Worm (Caenorhabditis elegans): ENCODE results near the gene snx-6.

DNA sequence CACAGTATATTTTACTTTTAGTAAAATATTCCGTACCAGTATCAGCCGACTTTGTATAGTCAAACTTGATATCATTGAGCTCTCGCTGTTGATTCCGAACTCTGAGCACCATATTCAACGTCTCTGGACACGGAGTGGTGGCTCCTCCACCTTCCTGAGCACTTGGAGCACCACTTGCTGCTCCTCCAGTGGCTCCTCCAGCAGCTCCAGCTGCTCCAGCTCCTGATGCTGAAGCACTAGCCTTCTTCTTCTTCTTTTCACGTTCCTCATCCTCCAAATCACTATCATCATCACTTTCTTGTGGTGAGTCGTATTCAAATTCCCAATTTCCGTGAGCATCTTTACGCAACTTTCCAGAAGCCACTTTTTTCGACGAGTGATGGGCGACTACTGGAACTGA lies 23.8 kb downstream of the snx-6 start:
- TF ChIP-seq nhr-25 (tag; optimal IDR thresholded peaks at IDR 0.05; ENCODE audit: borderline replicate concordance, insufficient read depth) = no peak
- TF ChIP-seq unc-130 (GFP tag; optimal IDR thresholded peaks at IDR 0.05) = no peak
- TF ChIP-seq unc-62 (GFP tag; optimal IDR thresholded peaks at IDR 0.05 in 1 of 2) = no peak
- TF ChIP-seq unc-62 (tag; optimal IDR thresholded peaks at IDR 0.05) = no peak
- no peak for TF ChIP-seq nhr-10 (tag; optimal IDR thresholded peaks at IDR 0.05)
- TF ChIP-seq aha-1 (tag) = no peak
- no peak for TF ChIP-seq nhr-76 (tag; optimal IDR thresholded peaks at IDR 0.05)
- TF ChIP-seq ztf-11 (tag; optimal IDR thresholded peaks at IDR 0.05) = no peak
- no peak for TF ChIP-seq pqm-1 (tag; optimal IDR thresholded peaks at IDR 0.05)
- no peak for TF ChIP-seq zip-11 (GFP tag; IDR thresholded peaks at IDR 0.05)
- TF ChIP-seq F26F4.8 (GFP tag; conservative IDR thresholded peaks at IDR 0.05) = no peak
- TF ChIP-seq mdl-1 (tag; optimal IDR thresholded peaks at IDR 0.05) = no peak
- no peak for TF ChIP-seq unc-39 (tag; optimal IDR thresholded peaks at IDR 0.05)
- no peak for TF ChIP-seq arid-1 (GFP tag; conservative IDR thresholded peaks at IDR 0.05)
